Worm (Caenorhabditis elegans) whole organism, mixed stage, embryonic: Measurements from ENCODE around the gene Y51H7C.3.

Experiments
- blmp-1 ChIP-seq: fragments of 150-350 bp; optimal IDR thresholded peaks from 2 replicates; lab custom pipeline; 2014; ENCODE audit warnings: missing biosample characterization, missing genetic modification characterization
- ces-1 ChIP-seq: fragments of 150-350 bp; optimal IDR thresholded peaks from 2 replicates; lab custom pipeline; 2014; ENCODE audit warnings: missing biosample characterization, missing genetic modification reagents, missing genetic modification characterization
- elt-1 ChIP-seq: sonication (generic microtip); optimal IDR thresholded peaks from 2 replicates; lab custom pipeline; 2017; ENCODE audit warnings: missing genetic modification characterization, mild to moderate bottlenecking, missing compliant biosample characterization, antibody characterized with exemption, moderate library complexity, borderline replicate concordance; ENCODE audit not compliant: insufficient read depth
- elt-3 ChIP-seq: fragments of 150-350 bp; optimal IDR thresholded peaks from 2 replicates; lab custom pipeline; 2014; ENCODE audit warnings: missing biosample characterization, missing genetic modification characterization
- lin-32 ChIP-seq: fragments of 200-800 bp; sonication (Bioruptor generic); optimal IDR thresholded peaks from 2 replicates; lab custom pipeline; 2018; ENCODE audit warnings: mild to moderate bottlenecking, missing genetic modification characterization, missing compliant biosample characterization
- mep-1 ChIP-seq: fragments of 150-350 bp; optimal IDR thresholded peaks from 2 replicates; lab custom pipeline; 2017; ENCODE audit warnings: missing biosample characterization, missing genetic modification reagents, missing genetic modification characterization, inconsistent platforms
- pha-4 ChIP-seq: fragments of 150-350 bp; optimal IDR thresholded peaks from 2 replicates; lab custom pipeline; 2018; ENCODE audit warnings: missing biosample characterization, missing genetic modification reagents, missing genetic modification characterization
- unc-39 ChIP-seq: fragments of 150-350 bp; optimal IDR thresholded peaks from 2 replicates; lab custom pipeline; 2014; ENCODE audit warnings: missing biosample characterization, missing genetic modification characterization

DNA sequence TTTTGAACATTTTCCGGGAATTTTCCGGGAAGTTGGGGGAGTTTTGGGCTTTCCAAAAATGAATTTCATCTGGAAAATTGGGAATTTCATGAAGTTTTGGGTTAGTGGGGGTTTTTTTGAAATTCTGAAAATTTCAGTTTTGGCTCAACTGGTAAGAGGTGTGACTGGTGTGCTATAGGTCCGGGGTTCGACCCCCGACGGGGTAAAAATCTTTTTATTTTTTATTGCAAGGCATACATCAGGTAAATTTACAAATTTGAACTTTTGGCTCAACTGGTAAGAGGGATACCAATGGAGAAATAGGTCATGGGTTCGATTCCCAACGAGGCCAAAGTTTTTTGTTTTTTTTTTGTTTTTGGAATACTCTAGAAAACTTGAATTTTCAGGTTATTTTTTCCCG is 43.4 kb downstream of the Y51H7C.3 start:
- TF ChIP-seq unc-39 (no peak), elt-1 (tag; lab: Kevin White, UChicago) (no peak), lin-32 (GFP tag; lab: Kevin White, UChicago) (no peak), blmp-1 (tag; lab: Kevin White, UChicago) (no peak), ces-1 (GFP tag; lab: Kevin White, UChicago) (no peak), elt-3 (tag; lab: Kevin White, UChicago) (no peak), pha-4 (no peak), mep-1 (tag; lab: Kevin White, UChicago) (no peak)
